Fruit fly (Drosophila melanogaster) whole organism, embryonic: ENCODE measurements around the gene prt.

Experiments used
- Atf-2 ChIP-seq: fragments of 200-800 bp; sonication (Bioruptor generic); optimal IDR thresholded peaks from 2 replicates; lab custom pipeline; 2016; ENCODE audit warnings: missing biosample characterization, missing genetic modification characterization
- Bteb2 ChIP-seq: fragments of 200-800 bp; sonication (Bioruptor generic); optimal IDR thresholded peaks from 2 replicates; lab custom pipeline; 2016; ENCODE audit warnings: missing biosample characterization, missing genetic modification characterization
- CG10147 ChIP-seq: fragments of 200-800 bp; sonication (Bioruptor generic); optimal IDR thresholded peaks from 2 replicates; lab custom pipeline; 2019; ENCODE audit warnings: missing biosample characterization, mild to moderate bottlenecking, missing genetic modification characterization, moderate library complexity
- CG10267 ChIP-seq: fragments of 200-800 bp; sonication (Bioruptor generic); optimal IDR thresholded peaks from 2 replicates; lab custom pipeline; 2018; ENCODE audit warnings: missing biosample characterization, mild to moderate bottlenecking, missing genetic modification characterization, moderate library complexity
- CG10366 ChIP-seq: fragments of 200-800 bp; sonication (Bioruptor generic); IDR thresholded peaks from 2 replicates; pipeline ENCODE4 v1.3.6; 2022; ENCODE audit warnings: missing biosample characterization, missing genetic modification characterization
- CG10462 ChIP-seq: fragments of 200-800 bp; sonication (Bioruptor generic); optimal IDR thresholded peaks from 2 replicates; lab custom pipeline; 2016; ENCODE audit warnings: missing biosample characterization, missing genetic modification characterization
- CG11504 ChIP-seq: fragments of 200-800 bp; sonication (Bioruptor generic); optimal IDR thresholded peaks from 3 replicates; lab custom pipeline; 2019; ENCODE audit warnings: missing biosample characterization, mild to moderate bottlenecking, missing genetic modification characterization, moderate library complexity
- CG12104 ChIP-seq: fragments of 200-800 bp; sonication (Bioruptor generic); optimal IDR thresholded peaks from 3 replicates; lab custom pipeline; 2016; ENCODE audit warnings: missing biosample characterization, missing genetic modification characterization
- CG13624 ChIP-seq: fragments of 200-800 bp; sonication (Bioruptor generic); optimal IDR thresholded peaks from 2 replicates; lab custom pipeline; 2016; ENCODE audit warnings: missing biosample characterization, missing genetic modification characterization
- CG17912 ChIP-seq: fragments of 200-800 bp; sonication (Bioruptor generic); optimal IDR thresholded peaks from 2 replicates; lab custom pipeline; 2018; ENCODE audit warnings: missing biosample characterization, mild to moderate bottlenecking, missing genetic modification characterization
- CG18476 ChIP-seq: fragments of 200-800 bp; sonication (Bioruptor generic); optimal IDR thresholded peaks from 2 replicates; lab custom pipeline; 2016; ENCODE audit warnings: missing biosample characterization, mild to moderate bottlenecking, missing genetic modification characterization
- CG2120 ChIP-seq: fragments of 200-800 bp; sonication (Bioruptor generic); optimal IDR thresholded peaks from 3 replicates; lab custom pipeline; 2016; ENCODE audit warnings: missing biosample characterization, missing genetic modification characterization
- CG30403 ChIP-seq: fragments of 200-800 bp; sonication (Bioruptor generic); optimal IDR thresholded peaks from 3 replicates; lab custom pipeline; 2016; ENCODE audit warnings: missing biosample characterization, missing genetic modification characterization
- CG3281 ChIP-seq: fragments of 200-800 bp; sonication (Bioruptor generic); optimal IDR thresholded peaks from 3 replicates; lab custom pipeline; 2017; ENCODE audit warnings: missing biosample characterization, mild to moderate bottlenecking, missing genetic modification characterization
- CG33213 ChIP-seq: fragments of 200-800 bp; sonication (Bioruptor generic); optimal IDR thresholded peaks from 3 replicates; lab custom pipeline; 2016; ENCODE audit warnings: missing biosample characterization, missing genetic modification characterization
- CG34224 ChIP-seq: fragments of 200-800 bp; sonication (Bioruptor generic); IDR thresholded peaks from 3 replicates; pipeline ENCODE4 v1.3.6; 2022; ENCODE audit warnings: missing biosample characterization, missing genetic modification characterization; ENCODE audit not compliant: partially characterized antibody
- CG6175 ChIP-seq: fragments of 200-800 bp; sonication (Bioruptor generic); IDR thresholded peaks from 3 replicates; pipeline ENCODE4 v1.3.6; 2022; ENCODE audit warnings: missing biosample characterization, missing genetic modification characterization
- CG7963 ChIP-seq: fragments of 200-800 bp; sonication (Bioruptor generic); IDR thresholded peaks from 3 replicates; pipeline ENCODE4 v1.3.6; 2022; ENCODE audit warnings: missing biosample characterization, missing genetic modification characterization; ENCODE audit not compliant: partially characterized antibody
- CG8089 ChIP-seq: fragments of 200-800 bp; sonication (Bioruptor generic); optimal IDR thresholded peaks from 3 replicates; lab custom pipeline; 2016; ENCODE audit warnings: missing biosample characterization, missing genetic modification characterization
- CG9797 ChIP-seq: fragments of 200-800 bp; sonication (Bioruptor generic); optimal IDR thresholded peaks from 3 replicates; lab custom pipeline; 2018; ENCODE audit warnings: missing biosample characterization, mild to moderate bottlenecking, missing genetic modification characterization
- CTCF ChIP-seq: fragments of 200-800 bp; sonication (Bioruptor generic); optimal IDR thresholded peaks from 2 replicates; lab custom pipeline; 2017; ENCODE audit warnings: missing biosample characterization, mild to moderate bottlenecking, missing genetic modification characterization, moderate library complexity
- D19A ChIP-seq: fragments of 200-800 bp; optimal IDR thresholded peaks from 3 replicates; lab custom pipeline; 2019; ENCODE audit warnings: missing biosample characterization, mild to moderate bottlenecking, missing genetic modification characterization, moderate library complexity
- Eip74EF ChIP-seq, 2 experiments: fragments of 200-800 bp in 1 of 2; fragments of >200 bp in 1 of 2; sonication (Bioruptor generic) in 1 of 2; optimal IDR thresholded peaks; 2 replicates each; lab custom pipeline; 2017 to 2019; ENCODE audit warnings: missing biosample characterization in 2 of 2, missing genetic modification characterization in 2 of 2, mild to moderate bottlenecking in 1 of 2, moderate library complexity in 1 of 2
- Hr3 ChIP-seq: fragments of 200-800 bp; sonication (Bioruptor generic); optimal IDR thresholded peaks from 3 replicates; lab custom pipeline; 2016; ENCODE audit warnings: missing biosample characterization, missing genetic modification characterization
- Mes4 ChIP-seq: fragments of 200-800 bp; sonication (Bioruptor generic); optimal IDR thresholded peaks from 2 replicates; lab custom pipeline; 2016; ENCODE audit warnings: missing biosample characterization, missing genetic modification characterization
- Nf-YA ChIP-seq: fragments of 200-800 bp; sonication (Bioruptor generic); IDR thresholded peaks from 2 replicates; pipeline ENCODE4 v1.3.6; 2022; ENCODE audit warnings: missing biosample characterization, missing genetic modification characterization
- Nf-YB ChIP-seq: fragments of 200-800 bp; sonication (Bioruptor generic); optimal IDR thresholded peaks from 3 replicates; lab custom pipeline; 2019; ENCODE audit warnings: missing biosample characterization, mild to moderate bottlenecking, missing genetic modification characterization, moderate library complexity
- Poxn ChIP-seq: fragments of 200-800 bp; sonication (Bioruptor generic); IDR thresholded peaks from 2 replicates; pipeline ENCODE4 v1.3.6; 2022; ENCODE audit warnings: missing biosample characterization, missing genetic modification characterization
- Xbp1 ChIP-seq: fragments of 200-800 bp; sonication (Bioruptor generic); optimal IDR thresholded peaks from 3 replicates; lab custom pipeline; 2016; ENCODE audit warnings: missing biosample characterization, mild to moderate bottlenecking, missing genetic modification characterization
- ara ChIP-seq: fragments of 200-800 bp; sonication (Bioruptor generic); IDR thresholded peaks from 2 replicates; pipeline ENCODE4 v1.3.6; 2022; ENCODE audit warnings: missing biosample characterization, missing genetic modification characterization
- bcd ChIP-seq: fragments of 200-800 bp; sonication (Bioruptor generic); optimal IDR thresholded peaks from 2 replicates; lab custom pipeline; 2017; ENCODE audit warnings: missing biosample characterization, mild to moderate bottlenecking, missing genetic modification characterization
- dan ChIP-seq: fragments of 200-800 bp; sonication (Bioruptor generic); IDR thresholded peaks from 2 replicates; pipeline ENCODE4 v1.3.6; 2022; ENCODE audit warnings: missing biosample characterization, missing genetic modification characterization
- disco-r ChIP-seq: fragments of 200-800 bp; sonication (Bioruptor generic); optimal IDR thresholded peaks from 2 replicates; lab custom pipeline; 2016; ENCODE audit warnings: missing biosample characterization, missing genetic modification characterization
- dpn ChIP-seq, 2 experiments: fragments of 200-800 bp; sonication (Bioruptor generic); optimal IDR thresholded peaks; 3 replicates each; lab custom pipeline; 2016; ENCODE audit warnings: missing biosample characterization in 2 of 2, missing genetic modification characterization in 2 of 2
- exex ChIP-seq: fragments of 200-800 bp; sonication (Bioruptor generic); optimal IDR thresholded peaks from 4 replicates; lab custom pipeline; 2018; ENCODE audit warnings: missing biosample characterization, mild to moderate bottlenecking, missing genetic modification characterization, moderate library complexity
- gcm ChIP-seq: fragments of 200-800 bp; sonication (Bioruptor generic); optimal IDR thresholded peaks from 2 replicates; lab custom pipeline; 2019; ENCODE audit warnings: missing biosample characterization, mild to moderate bottlenecking, missing genetic modification characterization, moderate library complexity
- hth ChIP-seq: fragments of >200 bp; optimal IDR thresholded peaks from 2 replicates; lab custom pipeline; 2017; ENCODE audit warnings: inconsistent platforms
- kay ChIP-seq: fragments of 200-800 bp; sonication (Bioruptor generic); optimal IDR thresholded peaks from 2 replicates; lab custom pipeline; 2016; ENCODE audit warnings: missing biosample characterization, missing genetic modification characterization
- lab ChIP-seq: fragments of 200-800 bp; sonication (Bioruptor generic); optimal IDR thresholded peaks from 3 replicates; lab custom pipeline; 2017; ENCODE audit warnings: missing biosample characterization, missing genetic modification characterization, mild to moderate bottlenecking, moderate library complexity, missing genetic modification reagents
- pb ChIP-seq: fragments of 200-800 bp; sonication (Bioruptor generic); optimal IDR thresholded peaks from 3 replicates; lab custom pipeline; 2016; ENCODE audit warnings: missing biosample characterization, missing genetic modification characterization
- phol ChIP-seq: fragments of 200-800 bp; sonication (Bioruptor generic); optimal IDR thresholded peaks from 3 replicates; lab custom pipeline; 2018; ENCODE audit warnings: missing biosample characterization, mild to moderate bottlenecking, missing genetic modification characterization, moderate library complexity
- pros ChIP-seq: fragments of 200-800 bp; sonication (Bioruptor generic); optimal IDR thresholded peaks from 3 replicates; lab custom pipeline; 2019; ENCODE audit warnings: missing biosample characterization, mild to moderate bottlenecking, missing genetic modification characterization, moderate library complexity
- sens ChIP-seq: fragments of 200-800 bp; sonication (Bioruptor generic); peaks from one replicate; lab custom pipeline; 2016; ENCODE audit warnings: missing biosample characterization, missing genetic modification characterization
- sima ChIP-seq: fragments of 200-800 bp; sonication (Bioruptor generic); optimal IDR thresholded peaks from 2 replicates; lab custom pipeline; 2016; ENCODE audit warnings: missing biosample characterization, missing genetic modification characterization
- ssp ChIP-seq: fragments of 200-800 bp; sonication (Bioruptor generic); IDR thresholded peaks from 2 replicates; pipeline ENCODE4 v1.3.6; 2022; ENCODE audit warnings: missing biosample characterization, missing genetic modification characterization
- stwl ChIP-seq: fragments of 200-800 bp; sonication (Bioruptor generic); optimal IDR thresholded peaks from 3 replicates; lab custom pipeline; 2018; ENCODE audit warnings: missing biosample characterization, mild to moderate bottlenecking, missing genetic modification characterization, moderate library complexity
- vvl ChIP-seq: fragments of 200-800 bp; sonication (Bioruptor generic); IDR thresholded peaks from 2 replicates; pipeline ENCODE4 v1.3.6; 2022; ENCODE audit warnings: missing biosample characterization, missing genetic modification characterization
- wor ChIP-seq: fragments of 200-800 bp; sonication (Bioruptor generic); IDR thresholded peaks from 2 replicates; pipeline ENCODE4 v1.3.6; 2022; ENCODE audit warnings: missing biosample characterization, missing genetic modification characterization
- z ChIP-seq: fragments of 200-800 bp; sonication (Bioruptor generic); IDR thresholded peaks from 3 replicates; pipeline ENCODE4 v1.3.6; 2022; ENCODE audit warnings: missing biosample characterization, missing genetic modification characterization
- zfh2 ChIP-seq: fragments of 200-800 bp; sonication (Bioruptor generic); optimal IDR thresholded peaks from 2 replicates; lab custom pipeline; 2016; ENCODE audit warnings: missing biosample characterization, missing genetic modification characterization

prt gene

dm6 chr3R:23721936-23722335 lies 23.1 kb upstream of the prt start (continued):
- TF ChIP-seq CG8089 (GFP tag; lab: Kevin White, UChicago), result no peak
- TF ChIP-seq kay, result peak; percentile 8
- TF ChIP-seq sens (GFP tag; lab: Kevin White, UChicago), result no peak
- peak; percentile 36 for TF ChIP-seq CG10147 (GFP tag; lab: Kevin White, UChicago)
- peak; percentile 80 for TF ChIP-seq pros (GFP tag; lab: Kevin White, UChicago)
- peak; percentile 55 for TF ChIP-seq Xbp1
- peak; percentile 50 for TF ChIP-seq CG11504 (tag; lab: Kevin White, UChicago)
- TF ChIP-seq lab (GFP tag; lab: Kevin White, UChicago), result peak; percentile 10
- peak; percentile 42 for TF ChIP-seq CG10267 (tag; lab: Kevin White, UChicago)
- TF ChIP-seq phol (tag; lab: Kevin White, UChicago), result peak; percentile 15
- peak; percentile 42 for TF ChIP-seq CG30403 (GFP tag; lab: Kevin White, UChicago)
- peak; percentile 40; the same call in 1 of the 2 replicates for TF ChIP-seq vvl (GFP tag; lab: Robert Waterston, UW)
- TF ChIP-seq wor (GFP tag; lab: Robert Waterston, UW), result no peak
- TF ChIP-seq CG18476 (GFP tag; lab: Kevin White, UChicago), result peak; percentile 11
- TF ChIP-seq stwl (tag; lab: Kevin White, UChicago), result peak; percentile 77
- TF ChIP-seq CG9797 (GFP tag; lab: Kevin White, UChicago), result no peak
- TF ChIP-seq D19A, result peak; percentile 51
- no peak for TF ChIP-seq Eip74EF (GFP tag; optimal IDR thresholded peaks at IDR 0.05; lab: Kevin White, UChicago)
- no peak for TF ChIP-seq CG12104 (GFP tag; lab: Kevin White, UChicago)
- no peak for TF ChIP-seq ara
- no peak for TF ChIP-seq CG10462
- TF ChIP-seq CG33213 (GFP tag; lab: Kevin White, UChicago), result no peak
- TF ChIP-seq Atf-2 (GFP tag; lab: Kevin White, UChicago), result no peak
- TF ChIP-seq CG2120 (GFP tag; lab: Kevin White, UChicago), result peak; percentile 43
- no peak for TF ChIP-seq gcm (GFP tag; lab: Kevin White, UChicago)
- no peak for TF ChIP-seq Mes4 (GFP tag; lab: Kevin White, UChicago)

dm6 chr3R:23721525-23721924 lies 22.7 kb upstream of the prt start, which contains the start of gene CG10232:
TSS of gene CG10232 (minus strand) at chr3R:23721625.
- TF ChIP-seq CG10366 (GFP tag; lab: Robert Waterston, UW), result no peak
- no peak for TF ChIP-seq Hr3 (GFP tag; lab: Kevin White, UChicago)
- no peak for TF ChIP-seq Nf-YB (GFP tag; lab: Kevin White, UChicago)
- no peak for TF ChIP-seq disco-r
- TF ChIP-seq Bteb2 (GFP tag; lab: Kevin White, UChicago), result no peak

dm6 chr3R:23718297-23718941 lies 19.6 kb upstream of the prt start, which contains the start of gene nau:
TSS of gene nau (minus strand) at chr3R:23718357.
- TF ChIP-seq z, result peak; percentile 92
- no peak for TF ChIP-seq hth (lab: Kevin White, UChicago)
- TF ChIP-seq CG6175 (GFP tag; lab: Robert Waterston, UW), result no peak
- TF ChIP-seq dpn (GFP tag; optimal IDR thresholded peaks at IDR 0.05; lab: Kevin White, UChicago), result no peak
- no peak for TF ChIP-seq zfh2
- TF ChIP-seq CG7963 (GFP tag; lab: Robert Waterston, UW), result no peak
- no peak for TF ChIP-seq bcd (GFP tag; lab: Kevin White, UChicago)
- TF ChIP-seq dan (GFP tag; lab: Robert Waterston, UW), result no peak
- TF ChIP-seq pb, result no peak
- no peak for TF ChIP-seq Xbp1
- no peak for TF ChIP-seq CG13624 (GFP tag; lab: Kevin White, UChicago)
- TF ChIP-seq ssp (GFP tag; lab: Robert Waterston, UW), result no peak
- no peak for TF ChIP-seq sima (GFP tag; lab: Kevin White, UChicago)
- TF ChIP-seq CG3281 (GFP tag; lab: Kevin White, UChicago), result no peak
- no peak for TF ChIP-seq CG17912 (GFP tag; lab: Kevin White, UChicago)
- no peak for TF ChIP-seq Nf-YA (GFP tag; lab: Robert Waterston, UW)
- no peak for TF ChIP-seq CTCF (GFP tag; lab: Kevin White, UChicago)
- TF ChIP-seq stwl (tag; lab: Kevin White, UChicago), result no peak
- TF ChIP-seq Poxn (GFP tag; lab: Robert Waterston, UW), result no peak
- TF ChIP-seq CG34224 (GFP tag; lab: Robert Waterston, UW), result no peak
- no peak for TF ChIP-seq exex (tag; lab: Kevin White, UChicago)
